Fruit fly (Drosophila melanogaster) whole organism, pupa: Measurements from ENCODE around the gene Lst8.
A peak's percentile ranks its signal among the peaks of the same experiment; 100 is the strongest.

Experiments used
- CG10348 ChIP-seq: fragments of 200-800 bp; sonication (Bioruptor generic); IDR thresholded peaks from 2 replicates; pipeline ENCODE4 v1.3.6; 2022; ENCODE audit warnings: missing biosample characterization, missing genetic modification characterization
- CG12605 ChIP-seq: fragments of 200-800 bp; sonication (Bioruptor generic); IDR thresholded peaks from 2 replicates; pipeline ENCODE4 v1.3.6; 2022; ENCODE audit warnings: missing biosample characterization, missing genetic modification characterization
- CG13204 ChIP-seq: fragments of 200-800 bp; sonication (Bioruptor generic); optimal IDR thresholded peaks from 2 replicates; lab custom pipeline; 2018; ENCODE audit warnings: missing biosample characterization, mild to moderate bottlenecking, missing genetic modification characterization, moderate library complexity
- CG14655 ChIP-seq: fragments of 200-800 bp; sonication (Bioruptor generic); optimal IDR thresholded peaks from 3 replicates; lab custom pipeline; 2017; ENCODE audit warnings: mild to moderate bottlenecking, missing biosample characterization, missing genetic modification reagents, missing genetic modification characterization
- CG15710 ChIP-seq: fragments of 200-800 bp; sonication (Bioruptor generic); optimal IDR thresholded peaks from 2 replicates; lab custom pipeline; 2018; ENCODE audit warnings: missing biosample characterization, mild to moderate bottlenecking, missing genetic modification characterization, moderate library complexity
- CG17806 ChIP-seq: fragments of 200-800 bp; sonication (Bioruptor generic); optimal IDR thresholded peaks from 2 replicates; lab custom pipeline; 2018; ENCODE audit warnings: missing biosample characterization, mild to moderate bottlenecking, missing genetic modification characterization, moderate library complexity
- CG32121 ChIP-seq: fragments of 200-800 bp; sonication (Bioruptor generic); IDR thresholded peaks from 2 replicates; pipeline ENCODE4 v1.3.6; 2022; ENCODE audit warnings: missing biosample characterization, missing genetic modification characterization
- CG34367 ChIP-seq: fragments of 200-800 bp; sonication (Bioruptor generic); optimal IDR thresholded peaks from 2 replicates; lab custom pipeline; 2018; ENCODE audit warnings: missing biosample characterization, mild to moderate bottlenecking, missing genetic modification characterization
- CG4496 ChIP-seq: fragments of 200-800 bp; sonication (Bioruptor generic); IDR thresholded peaks from 3 replicates; pipeline ENCODE4 v1.3.6; 2022; ENCODE audit warnings: missing biosample characterization, missing genetic modification characterization
- CG8159 ChIP-seq: fragments of 200-800 bp; sonication (Bioruptor generic); optimal IDR thresholded peaks from 3 replicates; lab custom pipeline; 2018; ENCODE audit warnings: missing biosample characterization, mild to moderate bottlenecking, missing genetic modification characterization, moderate library complexity
- CG8301 ChIP-seq: fragments of 200-800 bp; sonication (Bioruptor generic); optimal IDR thresholded peaks from 2 replicates; lab custom pipeline; 2018; ENCODE audit warnings: missing biosample characterization, mild to moderate bottlenecking, missing genetic modification characterization
- CG9948 ChIP-seq: fragments of 200-800 bp; sonication (Bioruptor generic); optimal IDR thresholded peaks from 2 replicates; lab custom pipeline; 2018; ENCODE audit warnings: missing biosample characterization, mild to moderate bottlenecking, missing genetic modification characterization, moderate library complexity
- D1 ChIP-seq: fragments of 200-800 bp; sonication (Bioruptor generic); optimal IDR thresholded peaks from 2 replicates; lab custom pipeline; 2018; ENCODE audit warnings: missing biosample characterization, mild to moderate bottlenecking, missing genetic modification characterization, moderate library complexity
- EcR ChIP-seq: fragments of 200-800 bp; sonication (Bioruptor generic); optimal IDR thresholded peaks from 3 replicates; lab custom pipeline; 2019; ENCODE audit warnings: missing biosample characterization, missing genetic modification characterization, mild to moderate bottlenecking, moderate library complexity, missing genetic modification reagents
- Ets98B ChIP-seq: fragments of 200-800 bp; sonication (Bioruptor generic); IDR thresholded peaks from 2 replicates; pipeline ENCODE4 v1.3.6; 2022; ENCODE audit warnings: missing biosample characterization, missing genetic modification characterization
- Pif1A ChIP-seq: fragments of 200-800 bp; sonication (Bioruptor generic); optimal IDR thresholded peaks from 3 replicates; lab custom pipeline; 2016; ENCODE audit warnings: missing biosample characterization, missing genetic modification characterization
- Pif1B ChIP-seq: fragments of 200-800 bp; sonication (Bioruptor generic); optimal IDR thresholded peaks from 3 replicates; lab custom pipeline; 2016; ENCODE audit warnings: missing biosample characterization, missing genetic modification characterization
- Snoo ChIP-seq: fragments of 200-800 bp; sonication (Bioruptor generic); optimal IDR thresholded peaks from 3 replicates; lab custom pipeline; 2017; ENCODE audit warnings: missing biosample characterization, mild to moderate bottlenecking, missing genetic modification characterization, inconsistent platforms
- fd96Ca ChIP-seq: fragments of 200-800 bp; sonication (Bioruptor generic); IDR thresholded peaks from 3 replicates; pipeline ENCODE4 v1.3.6; 2022; ENCODE audit warnings: missing biosample characterization, missing genetic modification characterization
- gl ChIP-seq: fragments of 200-800 bp; sonication (Bioruptor generic); optimal IDR thresholded peaks from 2 replicates; lab custom pipeline; 2018; ENCODE audit warnings: missing biosample characterization, mild to moderate bottlenecking, missing genetic modification characterization
- rn ChIP-seq: fragments of 200-800 bp; sonication (Bioruptor generic); IDR thresholded peaks from 2 replicates; pipeline ENCODE4 v1.3.6; 2022; ENCODE audit warnings: missing biosample characterization, missing genetic modification characterization

Gene Lst8

dm6 chrX:9585359-9586002 lies 20.3 kb downstream of the Lst8 start, which contains the start of gene Hex-A:
Hex-A (plus strand) TSS chrX:9585675.
- peak; percentile 98 for TF ChIP-seq Snoo (tag; lab: Kevin White, UChicago)
- peak; percentile 96 for TF ChIP-seq CG17806 (tag; lab: Kevin White, UChicago)
- peak; percentile 86 for TF ChIP-seq fd96Ca
- TF ChIP-seq CG8301, result peak; percentile 98
- TF ChIP-seq CG14655, result peak; percentile 98
- TF ChIP-seq CG13204 (GFP tag; lab: Kevin White, UChicago), result peak; percentile 93
- peak; percentile 90 for TF ChIP-seq CG4496
- peak; percentile 93 for TF ChIP-seq gl (tag; lab: Kevin White, UChicago)
- TF ChIP-seq Pif1B (GFP tag; lab: Kevin White, UChicago), result peak; percentile 85
- peak; percentile 95 for TF ChIP-seq EcR (GFP tag; lab: Kevin White, UChicago)
- TF ChIP-seq D1 (tag; lab: Kevin White, UChicago), result peak; percentile 99
- peak; percentile 98 for TF ChIP-seq CG34367
- peak; percentile 89 for TF ChIP-seq CG32121 (GFP tag; lab: Robert Waterston, UW)
- TF ChIP-seq CG10348 (GFP tag; lab: Robert Waterston, UW), result peak; percentile 77
- TF ChIP-seq CG15710 (tag; lab: Kevin White, UChicago), result peak; percentile 99
- TF ChIP-seq CG9948 (tag; lab: Kevin White, UChicago), result peak; percentile 98
- peak; percentile 72 for TF ChIP-seq rn (GFP tag; lab: Robert Waterston, UW)
- TF ChIP-seq CG8159 (tag; lab: Kevin White, UChicago), result peak; percentile 98
- peak; percentile 81 for TF ChIP-seq Ets98B
- peak; percentile 96 for TF ChIP-seq Pif1A (GFP tag; lab: Kevin White, UChicago)
- TF ChIP-seq CG12605, result peak; percentile 78
- TF ChIP-seq, all 21 proteins: peak for 21

DNA sequence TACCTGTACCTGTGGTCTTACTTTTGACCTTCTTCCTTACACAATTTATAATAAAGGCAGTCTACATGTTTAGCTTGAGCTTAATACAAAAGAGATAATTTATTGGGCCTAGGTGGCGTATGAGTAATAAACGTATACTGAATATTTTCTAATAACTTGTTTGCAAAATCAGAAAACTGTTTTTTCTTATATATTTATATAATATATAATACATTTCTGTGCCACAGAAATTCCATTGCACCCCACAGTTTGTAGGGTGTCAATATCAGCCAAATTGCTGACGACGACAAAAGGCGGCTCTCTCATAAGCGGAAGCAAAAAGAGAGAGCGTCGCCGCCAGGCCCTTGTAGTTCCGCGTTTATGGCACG lies 20.8 kb downstream of the Lst8 start:
- no peak for TF ChIP-seq CG15710 (tag; lab: Kevin White, UChicago)
- no peak for TF ChIP-seq CG8301
- TF ChIP-seq CG34367, result no peak
- no peak for TF ChIP-seq Snoo (tag; lab: Kevin White, UChicago)
- TF ChIP-seq CG8159 (tag; lab: Kevin White, UChicago), result no peak
- TF ChIP-seq rn (GFP tag; lab: Robert Waterston, UW), result no peak
- no peak for TF ChIP-seq CG13204 (GFP tag; lab: Kevin White, UChicago)
- TF ChIP-seq CG10348 (GFP tag; lab: Robert Waterston, UW), result no peak
- TF ChIP-seq gl (tag; lab: Kevin White, UChicago), result no peak
- no peak for TF ChIP-seq CG9948 (tag; lab: Kevin White, UChicago)
- no peak for TF ChIP-seq EcR (GFP tag; lab: Kevin White, UChicago)
- TF ChIP-seq CG17806 (tag; lab: Kevin White, UChicago), result no peak
- TF ChIP-seq D1 (tag; lab: Kevin White, UChicago), result no peak
- TF ChIP-seq Pif1B (GFP tag; lab: Kevin White, UChicago), result no peak
- no peak for TF ChIP-seq CG32121 (GFP tag; lab: Robert Waterston, UW)
- TF ChIP-seq fd96Ca, result no peak
- TF ChIP-seq CG4496, result no peak
- no peak for TF ChIP-seq Pif1A (GFP tag; lab: Kevin White, UChicago)
- TF ChIP-seq CG12605, result no peak
- TF ChIP-seq, all 21 proteins: peak for 0

DNA sequence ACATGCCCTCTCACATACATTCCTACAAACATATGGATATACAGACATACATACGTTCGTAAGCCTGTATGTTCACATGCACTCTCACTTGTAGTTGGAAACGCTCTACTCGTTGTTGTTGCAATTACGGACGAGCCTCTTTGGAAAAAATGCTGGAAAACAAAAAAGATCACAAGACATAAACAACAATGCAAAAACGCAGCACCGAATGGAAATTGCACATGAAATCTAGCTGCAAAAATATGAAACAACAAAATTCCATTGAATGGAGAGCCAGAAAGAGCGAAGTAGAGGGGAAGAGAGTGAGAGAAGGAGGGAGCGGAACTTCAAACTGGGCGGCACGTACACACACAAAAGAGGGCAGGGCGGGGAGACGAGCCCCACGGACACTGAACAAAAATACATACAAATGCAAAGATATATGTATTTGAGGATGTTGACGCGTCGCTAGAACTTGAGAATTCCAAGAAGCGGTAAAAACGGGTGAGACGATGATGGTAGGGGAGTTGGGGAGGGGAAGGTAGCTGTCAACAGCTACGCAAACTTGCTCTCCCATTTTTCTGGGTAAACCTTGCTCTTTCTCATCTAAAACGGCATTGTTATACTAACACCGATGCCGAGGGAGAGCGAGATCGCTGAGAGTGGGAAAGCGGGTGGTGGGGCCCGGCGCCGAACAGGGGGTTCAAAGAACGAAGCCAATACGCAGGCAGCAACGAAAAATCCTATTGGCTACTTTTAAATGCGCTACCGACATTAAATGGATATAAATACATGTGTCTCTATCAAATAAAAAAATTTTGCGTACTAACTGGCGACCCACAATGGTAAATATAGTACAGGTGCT lies 21.4 kb downstream of the Lst8 start:
- TF ChIP-seq Snoo (tag; lab: Kevin White, UChicago) (no peak), CG8301 (no peak), CG34367 (peak; percentile 54), CG14655 (peak; percentile 51), D1 (tag; lab: Kevin White, UChicago) (no peak), fd96Ca (peak; percentile 54), Ets98B (peak; percentile 70), Pif1A (GFP tag; lab: Kevin White, UChicago) (no peak), CG8159 (tag; lab: Kevin White, UChicago) (peak; percentile 70), CG13204 (GFP tag; lab: Kevin White, UChicago) (no peak), EcR (GFP tag; lab: Kevin White, UChicago) (peak; percentile 89), CG17806 (tag; lab: Kevin White, UChicago) (peak; percentile 36), CG15710 (tag; lab: Kevin White, UChicago) (peak; percentile 55), Pif1B (GFP tag; lab: Kevin White, UChicago) (peak; percentile 6), rn (GFP tag; lab: Robert Waterston, UW) (no peak), CG4496 (peak; percentile 56; the same call in 2 of the 3 replicates), CG32121 (GFP tag; lab: Robert Waterston, UW) (peak; percentile 62; the same call in 1 of the 2 replicates), CG12605 (peak; percentile 50; the same call in 1 of the 2 replicates), gl (tag; lab: Kevin White, UChicago) (no peak), CG9948 (tag; lab: Kevin White, UChicago) (peak; percentile 69), CG10348 (GFP tag; lab: Robert Waterston, UW) (no peak)

dm6 chrX:9583440-9584103 lies 22.2 kb downstream of the Lst8 start:
- TF ChIP-seq CG32121 (GFP tag; lab: Robert Waterston, UW), result peak; percentile 94
- TF ChIP-seq Pif1B (GFP tag; lab: Kevin White, UChicago), result peak; percentile 90
- TF ChIP-seq gl (tag; lab: Kevin White, UChicago), result peak; percentile 86
- TF ChIP-seq CG4496, result peak; percentile 97
- TF ChIP-seq CG15710 (tag; lab: Kevin White, UChicago), result peak; percentile 95
- TF ChIP-seq Ets98B, result peak; percentile 93
- peak; percentile 93 for TF ChIP-seq CG17806 (tag; lab: Kevin White, UChicago)
- TF ChIP-seq rn (GFP tag; lab: Robert Waterston, UW), result peak; percentile 89
- peak; percentile 96 for TF ChIP-seq CG8301
- peak; percentile 95 for TF ChIP-seq CG34367
- TF ChIP-seq Pif1A (GFP tag; lab: Kevin White, UChicago), result peak; percentile 88
- TF ChIP-seq CG10348 (GFP tag; lab: Robert Waterston, UW), result peak; percentile 57; the same call in 1 of the 2 replicates
- TF ChIP-seq EcR (GFP tag; lab: Kevin White, UChicago), result peak; percentile 62
- peak; percentile 96 for TF ChIP-seq CG9948 (tag; lab: Kevin White, UChicago)
- TF ChIP-seq CG13204 (GFP tag; lab: Kevin White, UChicago), result peak; percentile 78
- peak; percentile 55 for TF ChIP-seq D1 (tag; lab: Kevin White, UChicago)
- TF ChIP-seq Snoo (tag; lab: Kevin White, UChicago), result peak; percentile 80
- peak; percentile 95 for TF ChIP-seq CG8159 (tag; lab: Kevin White, UChicago)
- TF ChIP-seq CG14655, result peak; percentile 98
- peak; percentile 95 for TF ChIP-seq fd96Ca
- peak; percentile 93 for TF ChIP-seq CG12605
